Fruit fly (Drosophila melanogaster): ENCODE data around the gene CG42588.

The CG42588 gene

dm6 chr3L:12833864-12834525 lies 19.9 kb downstream of the CG42588 start (continued):
- TF ChIP-seq CG9817 (tag; optimal IDR thresholded peaks at IDR 0.05): no peak
- peak; percentile 80 for TF ChIP-seq sug (tag; optimal IDR thresholded peaks at IDR 0.05)
- TF ChIP-seq ranshi (GFP tag; IDR thresholded peaks at IDR 0.05): 0 out of 2 replicates have a peak, but pooled peaks have one; percentile 14
- TF ChIP-seq ttk (GFP tag; IDR thresholded peaks at IDR 0.05): no peak
- TF ChIP-seq E2f1 (GFP tag; IDR thresholded peaks at IDR 0.05): no peak
- TF ChIP-seq ken (GFP tag; IDR thresholded peaks at IDR 0.05): no peak
- no peak for TF ChIP-seq p53 (GFP tag; optimal IDR thresholded peaks at IDR 0.05)
- no peak for TF ChIP-seq CG34224 (GFP tag; IDR thresholded peaks at IDR 0.05; ENCODE audit: partially characterized antibody)
- peak; percentile 33 for TF ChIP-seq CG18599 (GFP tag; optimal IDR thresholded peaks at IDR 0.05)
- TF ChIP-seq CG3847 (GFP tag; IDR thresholded peaks at IDR 0.05): no peak
- no peak for TF ChIP-seq Taf1 (GFP tag; IDR thresholded peaks at IDR 0.05)
- TF ChIP-seq Lpt (GFP tag; optimal IDR thresholded peaks at IDR 0.05): no peak
- TF ChIP-seq exex (tag; optimal IDR thresholded peaks at IDR 0.05): peak; percentile 15
- no peak for TF ChIP-seq CG43689 (GFP tag; IDR thresholded peaks at IDR 0.05)
- no peak for TF ChIP-seq CG15601 (tag; optimal IDR thresholded peaks at IDR 0.05)
- TF ChIP-seq chm (GFP tag; IDR thresholded peaks at IDR 0.05): 0 out of 2 replicates have a peak, but pooled peaks have one; percentile 61
- no peak for TF ChIP-seq Dad (GFP tag; optimal IDR thresholded peaks at IDR 0.05)
- TF ChIP-seq CG11560 (tag; IDR thresholded peaks at IDR 0.05): no peak
- no peak for TF ChIP-seq NfI (GFP tag; optimal IDR thresholded peaks at IDR 0.05)
- no peak for TF ChIP-seq gsb (GFP tag; IDR thresholded peaks at IDR 0.05)
- 0 out of 4 replicates have a peak, but pooled peaks have one; percentile 30 for TF ChIP-seq Dll (GFP tag; IDR thresholded peaks at IDR 0.05; ENCODE audit: partially characterized antibody)
- no peak for TF ChIP-seq CoRest (tag; optimal IDR thresholded peaks at IDR 0.05)
- no peak for TF ChIP-seq CG7745 (tag; optimal IDR thresholded peaks at IDR 0.05)
- TF ChIP-seq CG6689 (GFP tag; IDR thresholded peaks at IDR 0.05): no peak
- TF ChIP-seq abd-A (tag; optimal IDR thresholded peaks at IDR 0.05): peak; percentile 98
- no peak for TF ChIP-seq CG31388 (GFP tag; optimal IDR thresholded peaks at IDR 0.05)
- TF ChIP-seq bbx (GFP tag; IDR thresholded peaks at IDR 0.05; ENCODE audit: partially characterized antibody): no peak; the same call in 1 of the 2 replicates
- no peak for TF ChIP-seq dmrt11E (tag; optimal IDR thresholded peaks at IDR 0.05)
- TF ChIP-seq CTCF (GFP tag; optimal IDR thresholded peaks at IDR 0.05): peak; percentile 21
- TF ChIP-seq CG4820 (GFP tag; optimal IDR thresholded peaks at IDR 0.05): no peak
- no peak for TF ChIP-seq CG7963 (GFP tag; IDR thresholded peaks at IDR 0.05; ENCODE audit: partially characterized antibody)
- no peak for TF ChIP-seq Antp (GFP tag; optimal IDR thresholded peaks at IDR 0.05)
- TF ChIP-seq CG5953 (GFP tag; IDR thresholded peaks at IDR 0.05): no peak
- TF ChIP-seq CG15696 (tag; optimal IDR thresholded peaks at IDR 0.05): no peak
- TF ChIP-seq Jarid2 (GFP tag; optimal IDR thresholded peaks at IDR 0.05): no peak
- no peak for TF ChIP-seq hbn (GFP tag; IDR thresholded peaks at IDR 0.05; ENCODE audit: partially characterized antibody)
- peak; percentile 75 for TF ChIP-seq mirr (GFP tag; optimal IDR thresholded peaks at IDR 0.05)
- TF ChIP-seq CG1233 (GFP tag; optimal IDR thresholded peaks at IDR 0.05): no peak
- no peak for TF ChIP-seq CG11456 (GFP tag; IDR thresholded peaks at IDR 0.05)
- TF ChIP-seq CG8290 (GFP tag; optimal IDR thresholded peaks at IDR 0.05): peak; percentile 88
- TF ChIP-seq CG8290 (tag; optimal IDR thresholded peaks at IDR 0.05): peak; percentile 88 to 91
- TF ChIP-seq CG13296 (GFP tag; optimal IDR thresholded peaks at IDR 0.05): no peak
- TF ChIP-seq CG12744 (GFP tag; optimal IDR thresholded peaks at IDR 0.05): no peak
- TF ChIP-seq tap (tag; optimal IDR thresholded peaks at IDR 0.05): no peak
- TF ChIP-seq slou (GFP tag; optimal IDR thresholded peaks at IDR 0.05): no peak
- no peak for TF ChIP-seq HmgZ (tag; optimal IDR thresholded peaks at IDR 0.05)
- TF ChIP-seq Sry-δ (GFP tag; optimal IDR thresholded peaks at IDR 0.05): no peak
- 0 out of 2 replicates have a peak, but pooled peaks have one; percentile 12 for TF ChIP-seq Xrp1 (GFP tag; IDR thresholded peaks at IDR 0.05)
- TF ChIP-seq ci (GFP tag; IDR thresholded peaks at IDR 0.05): peak; percentile 57; the same call in 2 of the 3 replicates
- TF ChIP-seq CG7357 (GFP tag; IDR thresholded peaks at IDR 0.05): no peak
- TF ChIP-seq cg (GFP tag; optimal IDR thresholded peaks at IDR 0.05): no peak
